Fruit fly (Drosophila melanogaster) whole organism, wandering third instar larva: ENCODE measurements around the gene Ugt303B3.

ENCODE experiments used
- CG9705 ChIP-seq: fragments of 200-800 bp; sonication (Bioruptor generic); optimal IDR thresholded peaks from 2 replicates; lab custom pipeline; 2018; ENCODE audit warnings: missing biosample characterization, mild to moderate bottlenecking, missing genetic modification characterization
- Sp1 ChIP-seq: fragments of 200-800 bp; sonication (Bioruptor generic); optimal IDR thresholded peaks from 3 replicates; lab custom pipeline; 2019; ENCODE audit warnings: missing biosample characterization, mild to moderate bottlenecking, missing genetic modification characterization, moderate library complexity
- br ChIP-seq: fragments of 200-800 bp; sonication (Bioruptor generic); optimal IDR thresholded peaks from 2 replicates; lab custom pipeline; 2016; ENCODE audit warnings: missing biosample characterization, missing genetic modification characterization
- brk ChIP-seq: fragments of 200-800 bp; sonication (Bioruptor generic); optimal IDR thresholded peaks from 2 replicates; lab custom pipeline; 2016; ENCODE audit warnings: missing biosample characterization, mild to moderate bottlenecking, missing genetic modification characterization
- dsf ChIP-seq: sonication (Bioruptor generic); optimal IDR thresholded peaks from 2 replicates; lab custom pipeline; 2016; ENCODE audit warnings: missing biosample characterization, missing genetic modification characterization, borderline replicate concordance
- fru ChIP-seq: fragments of 200-800 bp; sonication (Bioruptor generic); optimal IDR thresholded peaks from 3 replicates; lab custom pipeline; 2016; ENCODE audit warnings: missing biosample characterization, mild to moderate bottlenecking, missing genetic modification characterization
- pan ChIP-seq: fragments of >200 bp; optimal IDR thresholded peaks from 2 replicates; lab custom pipeline; 2017
- psq ChIP-seq: fragments of 200-800 bp; sonication (Bioruptor generic); optimal IDR thresholded peaks from 3 replicates; lab custom pipeline; 2017; ENCODE audit warnings: missing biosample characterization, mild to moderate bottlenecking, missing genetic modification characterization, moderate library complexity
- sv ChIP-seq: fragments of 200-800 bp; sonication (Bioruptor generic); optimal IDR thresholded peaks from 3 replicates; lab custom pipeline; 2016; ENCODE audit warnings: missing biosample characterization, missing genetic modification characterization

- no peak for TF ChIP-seq fru
- TF ChIP-seq sv = no peak
- no peak for TF ChIP-seq psq
- TF ChIP-seq dsf (GFP tag; lab: Kevin White, UChicago) = no peak
- no peak for TF ChIP-seq pan (lab: Kevin White, UChicago)
- no peak for TF ChIP-seq CG9705 (GFP tag; lab: Kevin White, UChicago)
- no peak for TF ChIP-seq brk (GFP tag; lab: Kevin White, UChicago)
- TF ChIP-seq Sp1 (GFP tag; lab: Kevin White, UChicago) = no peak
- TF ChIP-seq br (GFP tag; lab: Kevin White, UChicago) = no peak
Measured at dm6 chr3R:23503511-23503910, 31.1 kb downstream of the Ugt303B3 start.
